Fruit fly (Drosophila melanogaster) whole organism, embryonic: ENCODE measurements around the gene Tango9.

ENCODE experiments used
- Antp ChIP-seq: fragments of 200-800 bp; sonication (Bioruptor generic); optimal IDR thresholded peaks from 3 replicates; lab custom pipeline; 2016; ENCODE audit warnings: missing biosample characterization, missing genetic modification characterization
- Asciz ChIP-seq: fragments of 200-800 bp; sonication (Bioruptor generic); optimal IDR thresholded peaks from 2 replicates; lab custom pipeline; 2017; ENCODE audit warnings: missing biosample characterization, mild to moderate bottlenecking, missing genetic modification characterization, missing genetic modification reagents
- CG12155 ChIP-seq: fragments of 200-800 bp; sonication (Bioruptor generic); optimal IDR thresholded peaks from 3 replicates; lab custom pipeline; 2016; ENCODE audit warnings: missing biosample characterization, missing genetic modification characterization
- CG12219 ChIP-seq: fragments of 200-800 bp; sonication (Bioruptor generic); optimal IDR thresholded peaks from 3 replicates; lab custom pipeline; 2018; ENCODE audit warnings: missing biosample characterization, mild to moderate bottlenecking, missing genetic modification characterization
- CG12744 ChIP-seq: fragments of 200-800 bp; sonication (Bioruptor generic); optimal IDR thresholded peaks from 2 replicates; lab custom pipeline; 2016; ENCODE audit warnings: missing biosample characterization, missing genetic modification characterization
- CG13424 ChIP-seq: fragments of 200-800 bp; sonication (Bioruptor generic); optimal IDR thresholded peaks from 2 replicates; lab custom pipeline; 2019; ENCODE audit warnings: missing biosample characterization, mild to moderate bottlenecking, missing genetic modification characterization, moderate library complexity
- CG14710 ChIP-seq: fragments of 200-800 bp; sonication (Bioruptor generic); optimal IDR thresholded peaks from 3 replicates; lab custom pipeline; 2019; ENCODE audit warnings: missing biosample characterization, mild to moderate bottlenecking, missing genetic modification characterization, moderate library complexity
- CG14860 ChIP-seq: fragments of 200-800 bp; sonication (Bioruptor generic); IDR thresholded peaks from 3 replicates; pipeline ENCODE4 v1.3.6; 2022; ENCODE audit warnings: missing biosample characterization, missing genetic modification characterization; ENCODE audit not compliant: partially characterized antibody
- CG1602 ChIP-seq: fragments of 200-800 bp; sonication (Bioruptor generic); optimal IDR thresholded peaks from 3 replicates; lab custom pipeline; 2016; ENCODE audit warnings: missing biosample characterization, missing genetic modification characterization
- CG16813 ChIP-seq: fragments of 200-800 bp; sonication (Bioruptor generic); IDR thresholded peaks from 3 replicates; pipeline ENCODE4 v1.3.6; 2022; ENCODE audit warnings: missing biosample characterization, missing genetic modification characterization; ENCODE audit not compliant: partially characterized antibody
- CG17186 ChIP-seq: fragments of 200-800 bp; sonication (Bioruptor generic); optimal IDR thresholded peaks from 3 replicates; lab custom pipeline; 2017; ENCODE audit warnings: missing biosample characterization, missing genetic modification reagents, missing genetic modification characterization
- CG17612 ChIP-seq: fragments of 200-800 bp; sonication (Bioruptor generic); IDR thresholded peaks from 2 replicates; pipeline ENCODE4 v1.3.6; 2022; ENCODE audit warnings: missing biosample characterization, missing genetic modification characterization
- CG18262 ChIP-seq: fragments of 200-800 bp; optimal IDR thresholded peaks from 3 replicates; lab custom pipeline; 2019; ENCODE audit warnings: missing biosample characterization, mild to moderate bottlenecking, missing genetic modification characterization, moderate library complexity
- CG2120 ChIP-seq: fragments of 200-800 bp; sonication (Bioruptor generic); optimal IDR thresholded peaks from 3 replicates; lab custom pipeline; 2016; ENCODE audit warnings: missing biosample characterization, missing genetic modification characterization
- CG30020 ChIP-seq: fragments of 200-800 bp; optimal IDR thresholded peaks from 2 replicates; lab custom pipeline; 2019; ENCODE audit warnings: missing biosample characterization, mild to moderate bottlenecking, missing genetic modification characterization, moderate library complexity
- CG3065 ChIP-seq: fragments of 200-800 bp; sonication (Bioruptor generic); optimal IDR thresholded peaks from 2 replicates; lab custom pipeline; 2016; ENCODE audit warnings: missing biosample characterization, missing genetic modification characterization
- CG3281 ChIP-seq: fragments of 200-800 bp; sonication (Bioruptor generic); optimal IDR thresholded peaks from 3 replicates; lab custom pipeline; 2017; ENCODE audit warnings: missing biosample characterization, mild to moderate bottlenecking, missing genetic modification characterization
- CG3995 ChIP-seq: fragments of 200-800 bp; sonication (Bioruptor generic); optimal IDR thresholded peaks from 3 replicates; lab custom pipeline; 2016; ENCODE audit warnings: missing biosample characterization, missing genetic modification characterization
- CG4424 ChIP-seq: fragments of 200-800 bp; sonication (Bioruptor generic); optimal IDR thresholded peaks from 3 replicates; lab custom pipeline; 2016; ENCODE audit warnings: missing biosample characterization, missing genetic modification characterization
- CG4730 ChIP-seq: fragments of 200-800 bp; sonication (Bioruptor generic); IDR thresholded peaks from 2 replicates; pipeline ENCODE4 v1.3.6; 2022; ENCODE audit warnings: missing biosample characterization, missing genetic modification characterization
- CG4820 ChIP-seq: fragments of 200-800 bp; sonication (Bioruptor generic); optimal IDR thresholded peaks from 3 replicates; lab custom pipeline; 2016; ENCODE audit warnings: missing biosample characterization, missing genetic modification characterization
- CG9215 ChIP-seq: fragments of 200-800 bp; sonication (Bioruptor generic); IDR thresholded peaks from 2 replicates; pipeline ENCODE4 v1.3.6; 2022; ENCODE audit warnings: missing biosample characterization, missing genetic modification characterization
- CG9876 ChIP-seq: fragments of 200-800 bp; sonication (Bioruptor generic); optimal IDR thresholded peaks from 2 replicates; lab custom pipeline; 2016; ENCODE audit warnings: missing biosample characterization, missing genetic modification characterization
- CTCF ChIP-seq: fragments of 200-800 bp; sonication (Bioruptor generic); optimal IDR thresholded peaks from 2 replicates; lab custom pipeline; 2017; ENCODE audit warnings: missing biosample characterization, mild to moderate bottlenecking, missing genetic modification characterization, moderate library complexity
- CoRest ChIP-seq: fragments of 200-800 bp; sonication (Bioruptor generic); optimal IDR thresholded peaks from 3 replicates; lab custom pipeline; 2018; ENCODE audit warnings: missing biosample characterization, mild to moderate bottlenecking, missing genetic modification characterization, moderate library complexity
- ERR ChIP-seq: fragments of 200-800 bp; sonication (Bioruptor generic); optimal IDR thresholded peaks from 2 replicates; lab custom pipeline; 2016; ENCODE audit warnings: missing biosample characterization, missing genetic modification characterization
- H15 ChIP-seq: fragments of 200-800 bp; sonication (Bioruptor generic); IDR thresholded peaks from 3 replicates; pipeline ENCODE4 v1.3.6; 2022; ENCODE audit warnings: missing biosample characterization, missing genetic modification characterization
- MBD-R2 ChIP-seq: fragments of 200-800 bp; sonication (Bioruptor generic); IDR thresholded peaks from 2 replicates; pipeline ENCODE4 v1.3.6; 2022; ENCODE audit warnings: missing biosample characterization, missing genetic modification characterization
- Med ChIP-seq: fragments of 200-800 bp; sonication (Bioruptor generic); peaks from one replicate; lab custom pipeline; 2016; ENCODE audit warnings: missing biosample characterization, missing genetic modification characterization, mild to moderate bottlenecking, inconsistent platforms, moderate library complexity
- Meics ChIP-seq: fragments of 200-800 bp; sonication (Bioruptor generic); optimal IDR thresholded peaks from 2 replicates; lab custom pipeline; 2017; ENCODE audit warnings: missing biosample characterization, mild to moderate bottlenecking, missing genetic modification characterization
- NK7.1 ChIP-seq: fragments of 200-800 bp; sonication (Bioruptor generic); optimal IDR thresholded peaks from 3 replicates; lab custom pipeline; 2016; ENCODE audit warnings: missing biosample characterization, missing genetic modification characterization
- PHDP ChIP-seq: fragments of 200-800 bp; sonication (Bioruptor generic); optimal IDR thresholded peaks from 3 replicates; lab custom pipeline; 2018; ENCODE audit warnings: missing biosample characterization, mild to moderate bottlenecking, missing genetic modification characterization, moderate library complexity
- Ravus ChIP-seq: fragments of 200-800 bp; sonication (Bioruptor generic); IDR thresholded peaks from 2 replicates; pipeline ENCODE4 v1.3.6; 2022; ENCODE audit warnings: missing biosample characterization, missing genetic modification characterization
- Scr ChIP-seq: fragments of 200-800 bp; sonication (Bioruptor generic); IDR thresholded peaks from 2 replicates; pipeline ENCODE4 v1.3.6; 2022; ENCODE audit warnings: missing biosample characterization, missing genetic modification characterization; ENCODE audit not compliant: partially characterized antibody
- YL-1 ChIP-seq: fragments of 200-800 bp; sonication (Bioruptor generic); optimal IDR thresholded peaks from 3 replicates; lab custom pipeline; 2017; ENCODE audit warnings: missing biosample characterization, mild to moderate bottlenecking, missing genetic modification characterization
- al ChIP-seq: fragments of 200-800 bp; sonication (Bioruptor generic); IDR thresholded peaks from 2 replicates; pipeline ENCODE4 v1.3.6; 2022; ENCODE audit warnings: missing biosample characterization, missing genetic modification characterization
- bsh ChIP-seq, 2 experiments: fragments of 200-800 bp; sonication (Bioruptor generic); optimal IDR thresholded peaks; 2 replicates each; lab custom pipeline; 2017 to 2018; ENCODE audit warnings: mild to moderate bottlenecking in 2 of 2, missing biosample characterization in 2 of 2, missing genetic modification characterization in 2 of 2, moderate library complexity in 1 of 2
- ems ChIP-seq: fragments of 200-800 bp; sonication (Bioruptor generic); optimal IDR thresholded peaks from 3 replicates; lab custom pipeline; 2016; ENCODE audit warnings: missing biosample characterization, missing genetic modification characterization
- ftz-f1 ChIP-seq: fragments of 200-800 bp; sonication (Bioruptor generic); optimal IDR thresholded peaks from 2 replicates; lab custom pipeline; 2016; ENCODE audit warnings: missing biosample characterization, missing genetic modification characterization
- grn ChIP-seq: fragments of 200-800 bp; sonication (Bioruptor generic); optimal IDR thresholded peaks from 3 replicates; lab custom pipeline; 2017; ENCODE audit warnings: missing biosample characterization, missing genetic modification characterization
- gro ChIP-seq: fragments of 200-800 bp; sonication (Bioruptor generic); optimal IDR thresholded peaks from 2 replicates; lab custom pipeline; 2016; ENCODE audit warnings: missing biosample characterization, missing genetic modification characterization
- lilli ChIP-seq: fragments of 200-800 bp; sonication (Bioruptor generic); optimal IDR thresholded peaks from 3 replicates; lab custom pipeline; 2016; ENCODE audit warnings: missing biosample characterization, missing genetic modification characterization
- lmd ChIP-seq: fragments of 200-800 bp; sonication (Bioruptor generic); IDR thresholded peaks from 2 replicates; pipeline ENCODE4 v1.3.6; 2022; ENCODE audit warnings: missing biosample characterization, missing genetic modification characterization
- luna ChIP-seq: fragments of 200-800 bp; sonication (Bioruptor generic); optimal IDR thresholded peaks from 2 replicates; lab custom pipeline; 2016; ENCODE audit warnings: missing biosample characterization, missing genetic modification characterization
- rib ChIP-seq: fragments of 200-800 bp; sonication (Bioruptor generic); IDR thresholded peaks from 2 replicates; pipeline ENCODE4 v1.3.6; 2022; ENCODE audit warnings: missing biosample characterization, missing genetic modification characterization
- sens ChIP-seq: fragments of 200-800 bp; sonication (Bioruptor generic); peaks from one replicate; lab custom pipeline; 2016; ENCODE audit warnings: missing biosample characterization, missing genetic modification characterization
- sima ChIP-seq: fragments of 200-800 bp; sonication (Bioruptor generic); optimal IDR thresholded peaks from 2 replicates; lab custom pipeline; 2016; ENCODE audit warnings: missing biosample characterization, missing genetic modification characterization
- so ChIP-seq: fragments of 200-800 bp; sonication (Bioruptor generic); IDR thresholded peaks from 3 replicates; pipeline ENCODE4 v1.3.6; 2022; ENCODE audit warnings: missing biosample characterization, missing genetic modification characterization
- stc ChIP-seq: fragments of 200-800 bp; sonication (Bioruptor generic); IDR thresholded peaks from 2 replicates; pipeline ENCODE4 v1.3.6; 2022; ENCODE audit warnings: missing biosample characterization, missing genetic modification characterization
- tap ChIP-seq: fragments of 200-800 bp; optimal IDR thresholded peaks from 3 replicates; lab custom pipeline; 2019; ENCODE audit warnings: missing biosample characterization, mild to moderate bottlenecking, missing genetic modification characterization, moderate library complexity
- tin ChIP-seq: fragments of 200-800 bp; sonication (Bioruptor generic); optimal IDR thresholded peaks from 3 replicates; lab custom pipeline; 2016; ENCODE audit warnings: missing biosample characterization, missing genetic modification characterization
- tio ChIP-seq: fragments of 200-800 bp; sonication (Bioruptor generic); optimal IDR thresholded peaks from 2 replicates; lab custom pipeline; 2017; ENCODE audit warnings: missing biosample characterization, missing genetic modification characterization, inconsistent platforms
- zfh1 ChIP-seq: fragments of 200-800 bp; sonication (Bioruptor generic); IDR thresholded peaks from 3 replicates; pipeline ENCODE4 v1.3.6; 2022; ENCODE audit warnings: missing biosample characterization, missing genetic modification characterization

The Tango9 gene

DNA sequence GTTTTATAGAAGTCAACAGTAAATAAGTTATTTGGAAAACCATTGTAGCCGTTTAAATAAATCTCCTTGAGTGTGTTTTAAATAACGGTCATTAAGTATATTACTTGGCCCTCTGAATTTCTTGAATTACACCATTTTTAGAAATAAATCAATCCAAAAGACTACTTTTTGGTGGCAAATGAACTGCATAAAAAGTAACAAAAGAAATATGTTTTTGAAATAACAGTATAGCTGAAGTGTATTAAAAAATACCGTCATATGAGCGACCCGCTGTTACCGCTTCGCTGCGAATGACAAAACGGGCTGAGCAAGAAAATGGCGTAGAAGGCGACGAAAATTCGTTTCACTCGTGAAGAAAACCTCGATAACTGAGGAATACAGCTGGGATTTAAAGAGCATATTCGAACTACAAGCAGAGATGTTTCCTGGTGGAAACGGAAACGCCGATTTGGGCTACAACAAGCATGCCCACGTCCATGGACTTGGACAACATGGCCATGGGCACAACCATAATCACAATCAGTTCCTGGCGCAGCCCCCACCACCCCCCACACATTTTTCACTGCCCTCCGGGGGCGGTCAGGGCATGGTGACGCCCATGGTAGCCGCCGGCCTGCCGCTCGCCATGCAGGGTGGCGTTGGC, 25.2 kb downstream of the Tango9 start, which contains the start of gene CG31211 (continued):
- TF ChIP-seq rib (no peak), CoRest (tag; lab: Kevin White, UChicago) (peak; percentile 26), tio (GFP tag; lab: Kevin White, UChicago) (peak; percentile 27), Antp (GFP tag; lab: Kevin White, UChicago) (no peak), ems (no peak), lmd (GFP tag; lab: Robert Waterston, UW) (no peak), CG3995 (peak; percentile 71), CG12744 (GFP tag; lab: Kevin White, UChicago) (no peak), CTCF (no peak), CG3281 (peak; percentile 50), luna (no peak), Meics (GFP tag; lab: Kevin White, UChicago) (no peak), CG17612 (GFP tag; lab: Robert Waterston, UW) (no peak), al (GFP tag; lab: Robert Waterston, UW) (no peak), PHDP (tag; lab: Kevin White, UChicago) (no peak), CG12155 (GFP tag; lab: Kevin White, UChicago) (peak; percentile 10), YL-1 (GFP tag; lab: Kevin White, UChicago) (peak; percentile 81), Asciz (GFP tag; lab: Kevin White, UChicago) (peak; percentile 28), CG4820 (no peak), Scr (GFP tag; lab: Robert Waterston, UW) (no peak), CG17186 (GFP tag; lab: Kevin White, UChicago) (peak; percentile 8), CG30020 (tag; lab: Kevin White, UChicago) (peak; percentile 34), so (no peak), gro (no peak), NK7.1 (GFP tag; lab: Kevin White, UChicago) (no peak), CG13424 (tag; lab: Kevin White, UChicago) (peak; percentile 14), CG2120 (GFP tag; lab: Kevin White, UChicago) (peak; percentile 10), Ravus (no peak), Med (peak; percentile 79), CG16813 (GFP tag; lab: Robert Waterston, UW) (no peak), CG4424 (GFP tag; lab: Kevin White, UChicago) (peak; percentile 29), zfh1 (GFP tag; lab: Robert Waterston, UW) (no peak), CG1602 (no peak), tap (no peak), tin (peak; percentile 14), lilli (GFP tag; lab: Kevin White, UChicago) (peak; percentile 43), CG14710 (peak; percentile 46), CG14860 (GFP tag; lab: Robert Waterston, UW) (no peak), ftz-f1 (peak; percentile 8), CG9215 (GFP tag; lab: Robert Waterston, UW) (no peak), CG4730 (no peak), H15 (no peak), CG3065 (no peak), grn (no peak), CG12219 (GFP tag; lab: Kevin White, UChicago) (no peak), stc (no peak), sima (GFP tag; lab: Kevin White, UChicago) (no peak), CG18262 (tag; lab: Kevin White, UChicago) (no peak), bsh (GFP tag; optimal IDR thresholded peaks at IDR 0.05; lab: Kevin White, UChicago) (no peak), sens (GFP tag; lab: Kevin White, UChicago) (peak; percentile 69), ERR (GFP tag; lab: Kevin White, UChicago) (no peak), MBD-R2 (GFP tag; lab: Robert Waterston, UW) (no peak), CG9876 (GFP tag; lab: Kevin White, UChicago) (no peak)
